Worm (Caenorhabditis elegans) whole organism, L4/young adult: Measurements from ENCODE around the gene ZK688.4.

Experiments
- W03F9.2 ChIP-seq: fragments of 150-350 bp; optimal IDR thresholded peaks from 2 replicates; lab custom pipeline; 2014; ENCODE audit warnings: missing biosample characterization, missing genetic modification characterization
- dao-5 ChIP-seq: sonication (generic microtip); optimal IDR thresholded peaks from 2 replicates; lab custom pipeline; 2016; ENCODE audit warnings: missing genotype, missing genetic modification characterization, moderate library complexity, missing compliant biosample characterization

DNA sequence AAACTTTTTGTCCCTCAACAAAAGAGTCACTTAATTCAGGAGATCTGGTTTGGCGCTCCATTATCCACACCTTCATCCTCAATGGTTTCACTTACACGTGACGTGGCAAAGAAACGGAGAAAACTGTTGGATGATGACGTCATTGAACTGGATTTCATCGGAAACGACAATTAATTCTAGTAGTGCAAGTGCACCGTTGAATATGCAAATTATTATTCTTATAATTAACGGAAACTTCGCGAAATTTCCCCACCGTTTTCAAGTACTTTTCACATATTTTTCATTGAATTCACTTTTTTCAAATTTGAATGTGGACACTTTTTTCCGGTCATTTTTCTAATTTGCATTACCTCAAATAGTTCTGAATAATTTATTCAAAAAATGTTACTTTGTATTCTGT, 14.4 kb downstream of the ZK688.4 start, which contains the start of gene ZK688.1:
- TF ChIP-seq W03F9.2 (no peak), dao-5 (no peak)
